Worm (Caenorhabditis elegans): ENCODE results near the gene laf-1.

- TF ChIP-seq elt-3 (tag; optimal IDR thresholded peaks at IDR 0.05): no peak
- TF ChIP-seq unc-62 (GFP tag; optimal IDR thresholded peaks at IDR 0.05): no peak
- TF ChIP-seq dmd-4 (tag; optimal IDR thresholded peaks at IDR 0.05): no peak
- TF ChIP-seq mdl-1 (tag; optimal IDR thresholded peaks at IDR 0.05): no peak
- TF ChIP-seq lin-13 (GFP tag; optimal IDR thresholded peaks at IDR 0.05): no peak
- TF ChIP-seq nhr-237 (tag; optimal IDR thresholded peaks at IDR 0.05): no peak
- TF ChIP-seq F13H6.1 (tag; optimal IDR thresholded peaks at IDR 0.05): no peak
- no peak for TF ChIP-seq lin-11 (tag; optimal IDR thresholded peaks at IDR 0.05)
Observed at ce11 chrIII:2781833-2782232, 3.0 kb upstream of the laf-1 start.
